Fruit fly (Drosophila melanogaster): ENCODE measurements around the gene Pdf.

The Pdf gene

dm6 chr3R:26461226-26461805, 5.4 kb upstream of the Pdf start, which contains the start of gene CG5455 (continued):
- TF ChIP-seq unc-4 (GFP tag; IDR thresholded peaks at IDR 0.05; ENCODE audit: partially characterized antibody) (peak; percentile 54; the same call in 1 of the 2 replicates), zf30C (GFP tag; optimal IDR thresholded peaks at IDR 0.05) (no peak), sd (tag; optimal IDR thresholded peaks at IDR 0.05) (peak; percentile 79), so (GFP tag; IDR thresholded peaks at IDR 0.05) (peak; percentile 88), Dip2 (GFP tag; IDR thresholded peaks at IDR 0.05) (no peak), onecut (GFP tag; IDR thresholded peaks at IDR 0.05) (peak; percentile 30; the same call in 1 of the 2 replicates), CG30403 (GFP tag; optimal IDR thresholded peaks at IDR 0.05) (no peak), CG14710 (tag; optimal IDR thresholded peaks at IDR 0.05) (no peak), CG1529 (GFP tag; optimal IDR thresholded peaks at IDR 0.05) (no peak), fu2 (GFP tag; optimal IDR thresholded peaks at IDR 0.05) (peak; percentile 17), CG11504 (tag; optimal IDR thresholded peaks at IDR 0.05) (peak; percentile 75), CG12942 (GFP tag; optimal IDR thresholded peaks at IDR 0.05) (no peak), slou (GFP tag; optimal IDR thresholded peaks at IDR 0.05) (no peak), Fer3 (tag; optimal IDR thresholded peaks at IDR 0.05) (peak; percentile 43), Side (GFP tag; optimal IDR thresholded peaks at IDR 0.05) (peak; percentile 18), tio (GFP tag; optimal IDR thresholded peaks at IDR 0.05) (no peak), lilli (GFP tag; optimal IDR thresholded peaks at IDR 0.05) (peak; percentile 20), gsb (GFP tag; IDR thresholded peaks at IDR 0.05) (no peak), dan (GFP tag; IDR thresholded peaks at IDR 0.05) (no peak), sug (tag; optimal IDR thresholded peaks at IDR 0.05) (peak; percentile 79), CG7556 (GFP tag; optimal IDR thresholded peaks at IDR 0.05) (no peak), CG16813 (GFP tag; IDR thresholded peaks at IDR 0.05; ENCODE audit: partially characterized antibody) (no peak)

- no peak for TF ChIP-seq CG6654 (GFP tag; optimal IDR thresholded peaks at IDR 0.05)
- no peak for TF ChIP-seq Mrtf (GFP tag; IDR thresholded peaks at IDR 0.05)
- no peak for TF ChIP-seq CG12769 (tag; optimal IDR thresholded peaks at IDR 0.05)
- TF ChIP-seq unc-4 (GFP tag; IDR thresholded peaks at IDR 0.05; ENCODE audit: partially characterized antibody): no peak
- no peak for TF ChIP-seq Hmr (GFP tag; optimal IDR thresholded peaks at IDR 0.05)
- TF ChIP-seq CG12104 (GFP tag; optimal IDR thresholded peaks at IDR 0.05): no peak
- no peak for TF ChIP-seq Max (GFP tag; optimal IDR thresholded peaks at IDR 0.05)
Observed at dm6 chr3R:26457949-26458348, 2.0 kb upstream of the Pdf start, which contains the start of gene CG14238. CG14238 (plus strand) TSS chr3R:26458249.

- TF ChIP-seq nau (GFP tag; optimal IDR thresholded peaks at IDR 0.05): no peak
- TF ChIP-seq Hr39 (optimal IDR thresholded peaks at IDR 0.05): no peak
- TF ChIP-seq insv (GFP tag; optimal IDR thresholded peaks at IDR 0.05): no peak
- no peak for TF ChIP-seq mam (GFP tag; optimal IDR thresholded peaks at IDR 0.05)
- TF ChIP-seq Dref (GFP tag; IDR thresholded peaks at IDR 0.05): no peak
- TF ChIP-seq CG12391 (tag; optimal IDR thresholded peaks at IDR 0.05): no peak
- TF ChIP-seq Dp (GFP tag; optimal IDR thresholded peaks at IDR 0.05): no peak
- no peak for TF ChIP-seq nmo (GFP tag; optimal IDR thresholded peaks at IDR 0.05)
- no peak for TF ChIP-seq D (optimal IDR thresholded peaks at IDR 0.05)
- no peak for TF ChIP-seq D (GFP tag; optimal IDR thresholded peaks at IDR 0.05)
- TF ChIP-seq tna (GFP tag; IDR thresholded peaks at IDR 0.05; ENCODE audit: partially characterized antibody): no peak
- no peak for TF ChIP-seq HLH4C (GFP tag; IDR thresholded peaks at IDR 0.05; ENCODE audit: partially characterized antibody)
- TF ChIP-seq CG3995 (GFP tag; optimal IDR thresholded peaks at IDR 0.05): no peak
- no peak for TF ChIP-seq twi (tag; optimal IDR thresholded peaks at IDR 0.05)
- TF ChIP-seq CG32772 (GFP tag; IDR thresholded peaks at IDR 0.05): no peak
Observed at dm6 chr3R:26456577-26456976, 636 bp upstream of the Pdf start, which contains the start of gene CG14237. CG14237 (plus strand) TSS chr3R:26456877.

Data from whole organism, embryonic.